Worm (Caenorhabditis elegans): ENCODE measurements around the gene W02H5.2.

DNA sequence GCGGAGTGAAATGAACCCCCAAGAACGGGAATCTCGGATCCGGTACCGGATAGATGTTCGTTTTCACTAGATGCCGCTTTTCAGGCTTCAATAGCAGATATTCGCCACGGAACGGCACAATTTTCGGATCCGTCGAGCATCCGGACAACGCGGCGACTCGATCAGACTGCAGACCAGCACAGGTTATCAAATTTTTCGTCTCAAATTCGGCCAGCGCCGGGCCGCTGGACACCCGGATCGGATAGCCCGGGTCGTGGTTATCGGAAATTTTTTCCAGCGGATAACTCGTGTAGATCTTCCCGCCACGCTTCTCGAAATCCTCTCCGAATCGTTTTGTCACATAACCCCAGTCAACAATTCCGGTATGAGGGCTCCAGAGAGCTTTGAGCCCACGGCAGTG lies 51.3 kb downstream of the W02H5.2 start:
- TF ChIP-seq pag-3 (tag; optimal IDR thresholded peaks at IDR 0.05; ENCODE audit: borderline replicate concordance) (no peak), dve-1 (tag; optimal IDR thresholded peaks at IDR 0.05) (no peak), fkh-10 (GFP tag; optimal IDR thresholded peaks at IDR 0.05) (no peak), pros-1 (tag; optimal IDR thresholded peaks at IDR 0.05) (no peak), sdc-2 (tag; optimal IDR thresholded peaks at IDR 0.05) (no peak)
